Worm (Caenorhabditis elegans) whole organism, L3 larva: ENCODE measurements around the gene D1069.3.
A peak's percentile ranks its signal among the peaks of the same experiment; 100 is the strongest.

Experiments
- ZK546.5 ChIP-seq: sonication (generic microtip); optimal IDR thresholded peaks from 2 replicates; lab custom pipeline; 2017; ENCODE audit warnings: missing biosample characterization, missing genetic modification characterization
- aly-2 ChIP-seq: fragments of 150-350 bp; optimal IDR thresholded peaks from 2 replicates; lab custom pipeline; 2014; ENCODE audit warnings: missing biosample characterization, missing genetic modification characterization
- ama-1 ChIP-seq: fragments of 150-350 bp; optimal IDR thresholded peaks from 2 replicates; lab custom pipeline; 2018
- ceh-16 ChIP-seq: sonication (generic microtip); optimal IDR thresholded peaks from 2 replicates; lab custom pipeline; 2017; ENCODE audit warnings: missing biosample characterization, missing genetic modification characterization
- ceh-28 ChIP-seq: fragments of 150-350 bp; optimal IDR thresholded peaks from 2 replicates; lab custom pipeline; 2014; ENCODE audit warnings: missing biosample characterization, missing genetic modification reagents, missing genetic modification characterization
- ceh-82 ChIP-seq: fragments of 150-350 bp; optimal IDR thresholded peaks from 2 replicates; lab custom pipeline; 2014; ENCODE audit warnings: missing biosample characterization, missing genetic modification characterization
- ceh-9 ChIP-seq: sonication (generic microtip); optimal IDR thresholded peaks from 2 replicates; lab custom pipeline; 2018; ENCODE audit warnings: missing biosample characterization, missing genetic modification characterization
- egl-27 ChIP-seq: sonication (generic microtip); optimal IDR thresholded peaks from 4 replicates; lab custom pipeline; 2017; ENCODE audit warnings: missing biosample characterization, missing genetic modification reagents, missing genetic modification characterization
- egl-5 ChIP-seq: fragments of 150-350 bp; optimal IDR thresholded peaks from 2 replicates; lab custom pipeline; 2017; ENCODE audit warnings: missing biosample characterization, missing genetic modification reagents, missing genetic modification characterization, inconsistent platforms
- elt-1 ChIP-seq: fragments of 150-350 bp; optimal IDR thresholded peaks from 2 replicates; lab custom pipeline; 2014; ENCODE audit warnings: missing biosample characterization, missing genetic modification characterization
- elt-2 ChIP-seq: sonication (generic microtip); optimal IDR thresholded peaks from 2 replicates; lab custom pipeline; 2016; ENCODE audit warnings: missing genetic modification reagents, mild to moderate bottlenecking, missing genetic modification characterization, missing compliant biosample characterization
- elt-3 ChIP-seq, 3 experiments: fragments of 150-350 bp in 1 of 3; sonication (generic microtip) in 2 of 3; optimal IDR thresholded peaks; 2 replicates in 2 of 3; 4 replicates in 1 of 3; lab custom pipeline; 2014 to 2017; ENCODE audit warnings: missing biosample characterization in 3 of 3, missing genetic modification characterization in 3 of 3
- fkh-10 ChIP-seq: sonication (generic microtip); optimal IDR thresholded peaks from 2 replicates; lab custom pipeline; 2017; ENCODE audit warnings: missing biosample characterization, missing genetic modification reagents, missing genetic modification characterization
- fos-1 ChIP-seq: fragments of 150-350 bp; optimal IDR thresholded peaks from 2 replicates; lab custom pipeline; 2014; ENCODE audit warnings: missing biosample characterization, missing genetic modification characterization
- hmg-11 ChIP-seq: sonication (generic microtip); optimal IDR thresholded peaks from 2 replicates; lab custom pipeline; 2016; ENCODE audit warnings: missing genetic modification characterization, missing compliant biosample characterization
- jun-1 ChIP-seq: fragments of 150-350 bp; optimal IDR thresholded peaks from 2 replicates; lab custom pipeline; 2014; ENCODE audit warnings: missing biosample characterization, missing genetic modification reagents, missing genetic modification characterization
- lin-15B ChIP-seq: fragments of 150-350 bp; optimal IDR thresholded peaks from 2 replicates; lab custom pipeline; 2014; ENCODE audit warnings: missing biosample characterization, missing genetic modification characterization
- lin-39 ChIP-seq: fragments of 150-350 bp; optimal IDR thresholded peaks from 2 replicates; lab custom pipeline; 2018; ENCODE audit warnings: missing biosample characterization, missing genetic modification reagents, missing genetic modification characterization
- lsy-12 ChIP-seq: sonication (generic microtip); optimal IDR thresholded peaks from 2 replicates; lab custom pipeline; 2016; ENCODE audit warnings: mild to moderate bottlenecking, missing genetic modification characterization, missing compliant biosample characterization
- mdl-1 ChIP-seq: fragments of 150-350 bp; optimal IDR thresholded peaks from 2 replicates; lab custom pipeline; 2014; ENCODE audit warnings: missing biosample characterization, missing genetic modification characterization
- nfya-1 ChIP-seq: sonication (generic microtip); optimal IDR thresholded peaks from 2 replicates; lab custom pipeline; 2017; ENCODE audit warnings: missing genetic modification characterization, mild to moderate bottlenecking, missing compliant biosample characterization, antibody characterized with exemption, moderate library complexity; ENCODE audit not compliant: insufficient read depth
- nhr-11 ChIP-seq: fragments of 150-350 bp; optimal IDR thresholded peaks from 2 replicates; lab custom pipeline; 2014; ENCODE audit warnings: missing biosample characterization, missing genetic modification characterization
- nhr-23 ChIP-seq: fragments of 150-350 bp; optimal IDR thresholded peaks from 2 replicates; lab custom pipeline; 2014; ENCODE audit warnings: missing biosample characterization, missing genetic modification reagents, missing genetic modification characterization
- nhr-237 ChIP-seq: fragments of 150-350 bp; optimal IDR thresholded peaks from 2 replicates; lab custom pipeline; 2014; ENCODE audit warnings: missing biosample characterization, missing genetic modification characterization
- nhr-25 ChIP-seq: sonication (generic microtip); optimal IDR thresholded peaks from 2 replicates; lab custom pipeline; 2017; ENCODE audit warnings: missing biosample characterization, missing genetic modification characterization
- nhr-28 ChIP-seq: fragments of 150-350 bp; optimal IDR thresholded peaks from 2 replicates; lab custom pipeline; 2014; ENCODE audit warnings: missing biosample characterization, missing genetic modification characterization
- nhr-67 ChIP-seq: fragments of 150-350 bp; optimal IDR thresholded peaks from 2 replicates; lab custom pipeline; 2014; ENCODE audit warnings: missing biosample characterization, missing genetic modification characterization
- nhr-77 ChIP-seq: fragments of 150-350 bp; optimal IDR thresholded peaks from 2 replicates; lab custom pipeline; 2014; ENCODE audit warnings: missing biosample characterization, missing genetic modification characterization
- pqm-1 ChIP-seq: fragments of 150-350 bp; optimal IDR thresholded peaks from 2 replicates; lab custom pipeline; 2017; ENCODE audit warnings: missing biosample characterization, missing genetic modification characterization, inconsistent platforms
- sea-2 ChIP-seq: fragments of 150-350 bp; sonication (generic microtip); optimal IDR thresholded peaks from 4 replicates; lab custom pipeline; 2014; ENCODE audit warnings: missing biosample characterization, missing genetic modification reagents, missing genetic modification characterization
- snpc-4 ChIP-seq: fragments of 150-350 bp; optimal IDR thresholded peaks from 2 replicates; lab custom pipeline; 2014; ENCODE audit warnings: missing biosample characterization, missing genetic modification characterization
- tbx-2 ChIP-seq: sonication (generic microtip); optimal IDR thresholded peaks from 2 replicates; lab custom pipeline; 2016; ENCODE audit warnings: mild to moderate bottlenecking, missing genetic modification characterization, missing compliant biosample characterization
- unc-39 ChIP-seq: sonication (generic microtip); optimal IDR thresholded peaks from 4 replicates; lab custom pipeline; 2017; ENCODE audit warnings: missing biosample characterization, missing genetic modification characterization
- zag-1 ChIP-seq: fragments of 150-350 bp; optimal IDR thresholded peaks from 2 replicates; lab custom pipeline; 2014; ENCODE audit warnings: missing biosample characterization, missing genetic modification characterization
- ztf-11 ChIP-seq: fragments of 150-350 bp; optimal IDR thresholded peaks from 2 replicates; lab custom pipeline; 2014; ENCODE audit warnings: missing biosample characterization, missing genetic modification characterization
- ztf-4 ChIP-seq: fragments of 150-350 bp; optimal IDR thresholded peaks from 2 replicates; lab custom pipeline; 2014; ENCODE audit warnings: missing biosample characterization, missing genetic modification characterization

The D1069.3 gene

ce11 chrII:379935-380334, 32.2 kb upstream of the D1069.3 start, which contains the start of gene C03H5.7:
TSS of gene C03H5.7 (plus strand) at chrII:380235.
- TF ChIP-seq egl-5 (tag; lab: Kevin White, UChicago) (no peak), ztf-11 (tag; lab: Kevin White, UChicago) (no peak), snpc-4 (tag; lab: Kevin White, UChicago) (no peak), lsy-12 (no peak), pqm-1 (tag; lab: Kevin White, UChicago) (no peak), nhr-25 (tag; lab: Kevin White, UChicago) (no peak), elt-3 (tag; optimal IDR thresholded peaks at IDR 0.05; lab: Kevin White, UChicago) (no peak), fos-1 (tag; lab: Kevin White, UChicago) (no peak), nfya-1 (no peak), jun-1 (tag; lab: Kevin White, UChicago) (no peak), nhr-67 (tag; lab: Kevin White, UChicago) (no peak), ceh-16 (tag; lab: Kevin White, UChicago) (no peak), nhr-23 (no peak), tbx-2 (no peak), nhr-237 (tag; lab: Kevin White, UChicago) (no peak)

ce11 chrII:378351-378750, 30.7 kb upstream of the D1069.3 start, which contains the start of gene C03H5.9:
TSS of gene C03H5.9 (plus strand) at chrII:378651.
- TF ChIP-seq nhr-28 (tag; lab: Kevin White, UChicago) (no peak), mdl-1 (tag; lab: Kevin White, UChicago) (no peak), nhr-77 (no peak), jun-1 (tag; lab: Kevin White, UChicago) (no peak), nhr-23 (no peak), ZK546.5 (tag; lab: Kevin White, UChicago) (no peak), unc-39 (tag; lab: Kevin White, UChicago) (no peak), ama-1 (lab: Kevin White, UChicago) (no peak), ceh-28 (tag; lab: Kevin White, UChicago) (no peak), nhr-11 (no peak), nhr-67 (tag; lab: Kevin White, UChicago) (no peak), aly-2 (tag; lab: Kevin White, UChicago) (no peak), egl-5 (tag; lab: Kevin White, UChicago) (no peak), fos-1 (tag; lab: Kevin White, UChicago) (no peak)

ce11 chrII:374950-375349, 27.3 kb upstream of the D1069.3 start, which contains the start of gene C03H5.4:
TSS of gene C03H5.4 (plus strand) at chrII:375250.
- TF ChIP-seq elt-1 (no peak), lin-15B (tag; lab: Kevin White, UChicago) (no peak), unc-39 (tag; lab: Kevin White, UChicago) (no peak), ceh-9 (tag; lab: Kevin White, UChicago) (no peak), lin-39 (tag; lab: Kevin White, UChicago) (no peak), egl-27 (tag; lab: Kevin White, UChicago) (no peak), nhr-237 (tag; lab: Kevin White, UChicago) (no peak), nhr-23 (no peak), ceh-82 (no peak), lsy-12 (no peak), sea-2 (GFP tag; lab: Kevin White, UChicago) (no peak), ceh-28 (tag; lab: Kevin White, UChicago) (no peak), ztf-4 (tag; lab: Kevin White, UChicago) (no peak), aly-2 (tag; lab: Kevin White, UChicago) (no peak), ceh-16 (tag; lab: Kevin White, UChicago) (no peak), mdl-1 (tag; lab: Kevin White, UChicago) (no peak), zag-1 (tag; lab: Kevin White, UChicago) (no peak)

ce11 chrII:372235-372634, 24.5 kb upstream of the D1069.3 start:
- no peak for TF ChIP-seq fkh-10 (GFP tag; lab: Kevin White, UChicago)
- peak; percentile 44 for TF ChIP-seq nfya-1
- no peak for TF ChIP-seq hmg-11 (tag; lab: Kevin White, UChicago)
- TF ChIP-seq ZK546.5 (tag; lab: Kevin White, UChicago), result no peak
- no peak for TF ChIP-seq tbx-2
- no peak for TF ChIP-seq elt-2
- no peak for TF ChIP-seq unc-39 (tag; lab: Kevin White, UChicago)
